Worm (Caenorhabditis elegans) whole organism, mixed stage, embryonic: Measurements from ENCODE around the gene nhx-5.

ENCODE experiments used
- blmp-1 ChIP-seq: fragments of 150-350 bp; optimal IDR thresholded peaks from 2 replicates; lab custom pipeline; 2014; ENCODE audit warnings: missing biosample characterization, missing genetic modification characterization
- ceh-39 ChIP-seq: fragments of 150-350 bp; optimal IDR thresholded peaks from 2 replicates; lab custom pipeline; 2014; ENCODE audit warnings: missing biosample characterization, missing genetic modification characterization
- ceh-43 ChIP-seq: fragments of 200-800 bp; sonication (Bioruptor generic); optimal IDR thresholded peaks from 2 replicates; lab custom pipeline; 2018; ENCODE audit warnings: mild to moderate bottlenecking, missing genetic modification characterization, moderate library complexity, missing compliant biosample characterization
- drap-1 ChIP-seq: fragments of 200-800 bp; sonication (Bioruptor generic); optimal IDR thresholded peaks from 3 replicates; lab custom pipeline; 2018; ENCODE audit warnings: mild to moderate bottlenecking, missing genetic modification characterization, missing compliant biosample characterization
- elt-1 ChIP-seq: sonication (generic microtip); optimal IDR thresholded peaks from 2 replicates; lab custom pipeline; 2017; ENCODE audit warnings: missing genetic modification characterization, mild to moderate bottlenecking, missing compliant biosample characterization, antibody characterized with exemption, moderate library complexity, borderline replicate concordance; ENCODE audit not compliant: insufficient read depth
- elt-3 ChIP-seq: fragments of 150-350 bp; optimal IDR thresholded peaks from 2 replicates; lab custom pipeline; 2014; ENCODE audit warnings: missing biosample characterization, missing genetic modification characterization
- ham-2 ChIP-seq: fragments of 200-800 bp; sonication (Bioruptor generic); optimal IDR thresholded peaks from 2 replicates; lab custom pipeline; 2018; ENCODE audit warnings: mild to moderate bottlenecking, missing genetic modification characterization, missing compliant biosample characterization
- hlh-1 ChIP-seq: fragments of 150-350 bp; optimal IDR thresholded peaks from 2 replicates; lab custom pipeline; 2014; ENCODE audit warnings: missing biosample characterization, missing genetic modification reagents, missing genetic modification characterization
- mep-1 ChIP-seq: fragments of 150-350 bp; optimal IDR thresholded peaks from 2 replicates; lab custom pipeline; 2017; ENCODE audit warnings: missing biosample characterization, missing genetic modification reagents, missing genetic modification characterization, inconsistent platforms
- mls-2 ChIP-seq: sonication (generic microtip); optimal IDR thresholded peaks from 2 replicates; lab custom pipeline; 2016; ENCODE audit warnings: mild to moderate bottlenecking, missing genetic modification characterization, moderate library complexity, missing compliant biosample characterization
- nhr-2 ChIP-seq: fragments of 150-350 bp; optimal IDR thresholded peaks from 2 replicates; lab custom pipeline; 2014; ENCODE audit warnings: missing biosample characterization, missing genetic modification characterization
- nhr-237 ChIP-seq: fragments of 150-350 bp; optimal IDR thresholded peaks from 2 replicates; lab custom pipeline; 2014; ENCODE audit warnings: missing biosample characterization, missing genetic modification characterization
- nhr-28 ChIP-seq: fragments of 150-350 bp; optimal IDR thresholded peaks from 2 replicates; lab custom pipeline; 2014; ENCODE audit warnings: missing biosample characterization, missing genetic modification characterization
- nhr-76 ChIP-seq: sonication (generic microtip); optimal IDR thresholded peaks from 2 replicates; lab custom pipeline; 2017; ENCODE audit warnings: missing biosample characterization, missing genetic modification characterization
- sem-2 ChIP-seq: fragments of 200-800 bp; sonication (Bioruptor generic); optimal IDR thresholded peaks from 2 replicates; lab custom pipeline; 2018; ENCODE audit warnings: mild to moderate bottlenecking, missing genetic modification characterization, missing compliant biosample characterization
- sptf-1 ChIP-seq: sonication (generic microtip); optimal IDR thresholded peaks from 2 replicates; lab custom pipeline; 2017; ENCODE audit warnings: mild to moderate bottlenecking, missing genetic modification characterization, moderate library complexity, missing compliant biosample characterization
- unc-120 ChIP-seq: sonication (generic microtip); optimal IDR thresholded peaks from 2 replicates; lab custom pipeline; 2017; ENCODE audit warnings: missing genetic modification characterization, missing compliant biosample characterization; ENCODE audit not compliant: poor library complexity, severe bottlenecking
- unc-39 ChIP-seq: fragments of 150-350 bp; optimal IDR thresholded peaks from 2 replicates; lab custom pipeline; 2014; ENCODE audit warnings: missing biosample characterization, missing genetic modification characterization
- unc-62 ChIP-seq: fragments of 150-350 bp; optimal IDR thresholded peaks from 2 replicates; lab custom pipeline; 2014; ENCODE audit warnings: missing biosample characterization, missing genetic modification reagents, missing genetic modification characterization

The nhx-5 gene

DNA sequence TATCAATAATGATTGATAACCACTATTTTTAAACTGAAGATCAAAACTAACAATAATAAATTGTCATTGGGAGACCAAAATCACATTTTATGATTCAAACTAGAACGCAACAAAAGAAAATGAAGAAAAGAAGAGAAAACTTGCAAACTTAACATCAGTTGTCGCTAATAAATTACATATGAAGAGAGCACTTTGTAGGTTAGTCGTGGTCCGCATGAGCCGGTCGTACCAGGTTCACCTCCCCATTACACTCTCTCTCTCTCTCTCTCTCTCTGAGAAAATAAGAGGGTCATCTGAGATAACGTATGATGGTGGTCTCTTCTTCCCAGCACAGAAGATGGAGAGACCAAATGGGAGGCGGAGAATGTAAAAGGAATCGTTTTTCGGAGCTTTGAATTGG lies 52.4 kb downstream of the nhx-5 start:
- TF ChIP-seq ham-2 (GFP tag; lab: Kevin White, UChicago) (no peak), nhr-2 (tag; lab: Kevin White, UChicago) (peak; percentile 87), hlh-1 (tag; lab: Kevin White, UChicago) (peak; percentile 27), unc-62 (GFP tag; lab: Kevin White, UChicago) (peak; percentile 29), elt-1 (tag; lab: Kevin White, UChicago) (no peak)

DNA sequence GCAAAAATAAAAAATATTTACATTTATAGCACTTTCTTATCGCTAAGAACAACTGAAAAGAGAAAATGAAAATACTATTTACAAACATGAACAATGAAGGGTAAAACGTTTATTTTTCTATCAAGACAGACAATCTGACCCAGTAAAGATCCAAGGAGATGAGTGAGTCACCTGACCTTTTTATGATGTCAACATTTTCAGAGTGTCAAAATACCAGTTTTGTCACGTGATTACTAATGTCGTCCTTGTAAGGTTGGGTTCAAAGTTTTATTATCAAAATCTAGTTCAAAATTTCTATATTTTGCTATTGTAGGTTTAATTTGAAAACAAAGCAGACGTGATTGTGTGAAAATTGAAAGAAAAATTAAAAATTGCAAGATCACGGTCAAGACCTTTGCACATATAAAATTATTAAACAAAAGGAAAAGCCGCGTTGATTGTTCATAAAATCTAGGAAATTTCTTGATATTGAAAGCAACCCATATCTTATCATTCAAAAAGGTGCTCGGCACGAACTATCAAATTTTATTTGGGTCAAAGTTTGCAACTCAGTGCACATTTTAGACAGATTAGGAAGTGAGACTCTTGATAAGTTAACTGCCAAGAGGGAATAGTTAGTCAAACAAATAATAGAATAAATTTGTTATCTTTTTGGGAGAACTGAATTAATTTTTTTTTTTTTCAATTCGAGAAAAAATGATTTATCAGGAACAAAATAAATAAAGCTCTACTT lies 53.5 kb downstream of the nhx-5 start:
- TF ChIP-seq sem-2 (no peak), ceh-39 (no peak), blmp-1 (tag; lab: Kevin White, UChicago) (no peak), ceh-43 (GFP tag; lab: Kevin White, UChicago) (no peak), sptf-1 (no peak), unc-39 (tag; lab: Kevin White, UChicago) (no peak), nhr-2 (tag; lab: Kevin White, UChicago) (no peak), elt-1 (tag; lab: Kevin White, UChicago) (no peak), unc-120 (tag; lab: Kevin White, UChicago) (no peak), mep-1 (no peak), nhr-76 (no peak), elt-3 (tag; lab: Kevin White, UChicago) (no peak), drap-1 (GFP tag; lab: Kevin White, UChicago) (no peak), nhr-237 (tag; lab: Kevin White, UChicago) (no peak), mls-2 (no peak), nhr-28 (no peak)
